Fruit fly (Drosophila melanogaster) whole organism, adult: ENCODE data around the gene CG14107.

Experiments
- CG11617 ChIP-seq: fragments of 200-800 bp; sonication (Bioruptor generic); optimal IDR thresholded peaks from 2 replicates; lab custom pipeline; 2017; ENCODE audit warnings: mild to moderate bottlenecking, missing biosample characterization, missing genetic modification reagents, missing genetic modification characterization
- CG12768 ChIP-seq: fragments of 200-800 bp; sonication (Bioruptor generic); optimal IDR thresholded peaks from 2 replicates; lab custom pipeline; 2017; ENCODE audit warnings: missing biosample characterization, missing genetic modification characterization, mild to moderate bottlenecking, moderate library complexity, missing genetic modification reagents
- CG14711 ChIP-seq: fragments of 200-800 bp; sonication (Bioruptor generic); optimal IDR thresholded peaks from 2 replicates; lab custom pipeline; 2018; ENCODE audit warnings: missing biosample characterization, mild to moderate bottlenecking, missing genetic modification characterization, moderate library complexity
- CG1620 ChIP-seq: fragments of 200-800 bp; sonication (Bioruptor generic); optimal IDR thresholded peaks from 2 replicates; lab custom pipeline; 2016; ENCODE audit warnings: missing biosample characterization, missing genetic modification characterization
- CG33017 ChIP-seq: fragments of 200-800 bp; sonication (Bioruptor generic); optimal IDR thresholded peaks from 2 replicates; lab custom pipeline; 2018; ENCODE audit warnings: missing biosample characterization, mild to moderate bottlenecking, missing genetic modification characterization, moderate library complexity
- CG5204 ChIP-seq: fragments of 200-800 bp; sonication (Bioruptor generic); optimal IDR thresholded peaks from 2 replicates; lab custom pipeline; 2016; ENCODE audit warnings: missing biosample characterization, missing genetic modification characterization
- CG7045 ChIP-seq: fragments of 200-800 bp; sonication (Bioruptor generic); optimal IDR thresholded peaks from 2 replicates; lab custom pipeline; 2017; ENCODE audit warnings: missing biosample characterization, mild to moderate bottlenecking, missing genetic modification characterization
- CG7101 ChIP-seq: fragments of 200-800 bp; sonication (Bioruptor generic); optimal IDR thresholded peaks from 2 replicates; lab custom pipeline; 2018; ENCODE audit warnings: missing biosample characterization, mild to moderate bottlenecking, missing genetic modification characterization, moderate library complexity
- Clk ChIP-seq: fragments of 200-800 bp; sonication (Bioruptor generic); optimal IDR thresholded peaks from 2 replicates; lab custom pipeline; 2017; ENCODE audit warnings: missing biosample characterization, missing genetic modification characterization
- Crg-1 ChIP-seq: fragments of 200-800 bp; sonication (Bioruptor generic); optimal IDR thresholded peaks from 2 replicates; lab custom pipeline; 2016; ENCODE audit warnings: missing biosample characterization, missing genetic modification characterization
- Hr96 ChIP-seq: fragments of 200-800 bp; sonication (Bioruptor generic); optimal IDR thresholded peaks from 2 replicates; lab custom pipeline; 2016; ENCODE audit warnings: missing biosample characterization, missing genetic modification characterization
- Mnt ChIP-seq: fragments of 200-800 bp; sonication (Bioruptor generic); optimal IDR thresholded peaks from 2 replicates; lab custom pipeline; 2016; ENCODE audit warnings: missing biosample characterization, mild to moderate bottlenecking, missing genetic modification characterization
- bab1 ChIP-seq: fragments of 200-800 bp; sonication (Bioruptor generic); optimal IDR thresholded peaks from 3 replicates; lab custom pipeline; 2019; ENCODE audit warnings: missing biosample characterization, mild to moderate bottlenecking, missing genetic modification characterization, moderate library complexity
- cic ChIP-seq: fragments of 200-800 bp; sonication (Bioruptor generic); optimal IDR thresholded peaks from 2 replicates; lab custom pipeline; 2017; ENCODE audit warnings: missing biosample characterization, mild to moderate bottlenecking, missing genetic modification characterization, moderate library complexity
- cnc ChIP-seq, 2 experiments: fragments of >200 bp; optimal IDR thresholded peaks; 2 replicates each; lab custom pipeline; 2017
- kay ChIP-seq: fragments of 200-800 bp; sonication (Bioruptor generic); peaks from one replicate; lab custom pipeline; 2016; ENCODE audit warnings: missing biosample characterization, missing genetic modification characterization, borderline replicate concordance
- ovo ChIP-seq: fragments of 200-800 bp; sonication (Bioruptor generic); optimal IDR thresholded peaks from 2 replicates; lab custom pipeline; 2016; ENCODE audit warnings: missing biosample characterization, missing genetic modification characterization
- pad ChIP-seq: fragments of 200-800 bp; sonication (Bioruptor generic); optimal IDR thresholded peaks from 3 replicates; lab custom pipeline; 2017; ENCODE audit warnings: missing biosample characterization, missing genetic modification characterization, mild to moderate bottlenecking, moderate library complexity, missing genetic modification reagents
- tj ChIP-seq: fragments of 200-800 bp; sonication (Bioruptor generic); optimal IDR thresholded peaks from 3 replicates; lab custom pipeline; 2017; ENCODE audit warnings: missing biosample characterization, mild to moderate bottlenecking, missing genetic modification characterization, moderate library complexity
- toe ChIP-seq: fragments of 200-800 bp; sonication (Bioruptor generic); optimal IDR thresholded peaks from 2 replicates; lab custom pipeline; 2016; ENCODE audit warnings: missing biosample characterization, missing genetic modification characterization

CG14107 gene

DNA sequence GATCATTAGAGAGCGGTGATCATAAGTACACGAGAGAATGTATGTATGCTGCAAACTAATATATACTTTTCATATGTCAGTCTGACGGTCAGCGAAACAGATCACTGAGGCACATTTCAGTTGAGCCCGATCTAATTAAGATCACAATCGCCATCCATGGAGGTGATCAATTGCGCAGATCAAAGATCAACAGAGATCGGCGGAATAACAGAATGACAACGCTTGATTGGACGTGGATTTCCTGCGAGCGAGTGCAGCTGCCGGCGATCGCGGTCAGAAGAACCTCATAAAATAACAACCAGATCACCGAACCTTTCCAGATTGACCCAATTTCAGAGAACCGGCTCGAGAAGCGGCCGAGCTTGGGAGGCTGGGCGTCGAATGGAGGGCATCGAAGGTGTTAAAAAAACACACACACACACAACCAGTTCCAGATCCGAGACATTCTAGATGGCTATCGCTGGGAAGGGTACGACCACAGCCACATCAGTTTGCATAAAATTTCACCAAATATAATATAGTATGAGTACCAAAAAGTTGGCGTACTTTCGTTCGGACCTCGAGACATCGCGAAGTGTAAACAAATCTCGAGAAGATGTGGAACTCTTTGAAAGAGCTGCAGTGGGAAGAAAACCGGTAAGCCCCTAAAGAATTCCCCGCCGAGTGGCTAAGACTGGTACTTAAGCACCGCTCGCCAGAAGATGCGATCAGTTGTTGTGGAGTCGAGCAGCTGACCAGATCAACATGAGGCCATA is 1.1 kb upstream of the CG14107 start, which contains the start of gene ImpL1:
Gene ImpL1 (plus strand): TSS at position 705 of the 755 bp plus-strand sequence.
- TF ChIP-seq pad (GFP tag; lab: Kevin White, UChicago) (no peak), CG7101 (tag; lab: Kevin White, UChicago) (no peak), ovo (GFP tag; lab: Kevin White, UChicago) (no peak), CG7045 (GFP tag; lab: Kevin White, UChicago) (no peak), Crg-1 (GFP tag; lab: Kevin White, UChicago) (no peak), Mnt (GFP tag; lab: Kevin White, UChicago) (no peak), CG1620 (GFP tag; lab: Kevin White, UChicago) (no peak), toe (no peak), CG11617 (GFP tag; lab: Kevin White, UChicago) (no peak), bab1 (GFP tag; lab: Kevin White, UChicago) (no peak), CG14711 (no peak), CG5204 (GFP tag; lab: Kevin White, UChicago) (no peak)

dm6 chr3L:13378202-13378601 is 2.9 kb downstream of the CG14107 start, which contains the start of gene SNCF:
SNCF (plus strand) TSS chr3L:13378583.
- TF ChIP-seq CG12768 (GFP tag; lab: Kevin White, UChicago), result no peak
- no peak for TF ChIP-seq bab1 (GFP tag; lab: Kevin White, UChicago)
- no peak for TF ChIP-seq kay (GFP tag; lab: Kevin White, UChicago)
- no peak for TF ChIP-seq CG7101 (tag; lab: Kevin White, UChicago)
- no peak for TF ChIP-seq CG1620 (GFP tag; lab: Kevin White, UChicago)
- no peak for TF ChIP-seq cic (GFP tag; lab: Kevin White, UChicago)
- no peak for TF ChIP-seq Hr96 (GFP tag; lab: Kevin White, UChicago)
- no peak for TF ChIP-seq CG11617 (GFP tag; lab: Kevin White, UChicago)
- TF ChIP-seq Crg-1 (GFP tag; lab: Kevin White, UChicago), result no peak
- TF ChIP-seq tj (GFP tag; lab: Kevin White, UChicago), result no peak
- no peak for TF ChIP-seq CG7045 (GFP tag; lab: Kevin White, UChicago)
- no peak for TF ChIP-seq Mnt (GFP tag; lab: Kevin White, UChicago)
- no peak for TF ChIP-seq pad (GFP tag; lab: Kevin White, UChicago)
- TF ChIP-seq CG33017 (tag; lab: Kevin White, UChicago), result no peak

DNA sequence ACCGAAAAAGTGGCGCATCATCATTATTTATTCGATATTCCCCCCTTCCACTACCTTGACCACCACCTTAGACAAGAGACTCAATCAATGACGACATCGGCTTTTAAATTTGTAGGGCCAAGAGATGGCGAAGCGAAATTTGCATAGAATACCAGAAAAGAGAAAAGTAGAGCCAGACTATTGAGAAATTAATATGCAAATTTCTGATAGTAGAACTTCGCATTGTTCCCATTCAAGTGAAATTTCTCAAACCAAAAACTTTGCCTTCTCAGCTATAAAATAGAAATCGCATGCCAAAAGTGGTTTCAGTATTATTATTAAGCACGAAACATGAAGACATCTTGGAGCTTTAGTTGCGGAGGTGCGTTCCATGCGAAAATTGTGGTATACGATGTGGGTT is 3.5 kb downstream of the CG14107 start, which contains the start of gene CG14111:
Gene CG14111 (plus strand): TSS at position 301 of the 400 bp plus-strand sequence.
- TF ChIP-seq CG12768 (GFP tag; lab: Kevin White, UChicago) (no peak), CG7101 (tag; lab: Kevin White, UChicago) (no peak), bab1 (GFP tag; lab: Kevin White, UChicago) (no peak), CG1620 (GFP tag; lab: Kevin White, UChicago) (no peak), CG33017 (tag; lab: Kevin White, UChicago) (no peak), CG14711 (no peak), Hr96 (GFP tag; lab: Kevin White, UChicago) (no peak), ovo (GFP tag; lab: Kevin White, UChicago) (no peak), Clk (GFP tag; lab: Kevin White, UChicago) (no peak), CG5204 (GFP tag; lab: Kevin White, UChicago) (no peak), cic (GFP tag; lab: Kevin White, UChicago) (no peak)

DNA sequence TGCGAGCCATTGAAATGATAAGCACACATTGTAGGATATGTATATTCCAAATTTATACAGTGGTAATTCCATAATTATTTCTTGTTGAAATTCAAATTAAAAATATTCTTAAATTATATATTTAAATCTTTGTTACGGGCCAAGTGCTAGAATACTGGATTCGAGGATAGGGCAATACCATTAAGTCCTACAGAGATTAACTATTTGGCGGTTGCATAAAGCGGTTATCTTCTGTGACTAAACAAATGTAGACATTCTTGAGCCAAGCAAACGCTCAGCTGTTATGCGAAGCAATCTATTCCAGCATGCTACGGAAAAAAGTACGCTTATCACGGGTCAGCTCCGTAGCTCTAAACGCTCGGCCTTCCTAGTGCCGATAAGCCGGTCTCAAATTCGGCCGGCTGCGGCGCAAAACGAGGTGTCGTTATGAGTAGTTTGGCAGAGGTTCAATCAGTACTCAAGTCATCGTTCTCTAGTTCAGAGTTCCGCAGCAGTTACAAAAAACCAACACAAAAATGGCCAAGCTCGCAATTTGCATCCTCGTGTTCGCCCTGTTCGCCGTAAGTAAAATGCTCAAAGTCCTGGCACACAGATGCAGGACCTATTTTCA is 25.0 kb downstream of the CG14107 start, which contains the start of gene Nplp2:
Gene Nplp2 (plus strand): TSS at position 293 of the 610 bp plus-strand sequence.
- TF ChIP-seq ovo (GFP tag; lab: Kevin White, UChicago), result no peak
- no peak for TF ChIP-seq bab1 (GFP tag; lab: Kevin White, UChicago)
- TF ChIP-seq CG1620 (GFP tag; lab: Kevin White, UChicago), result no peak
- no peak for TF ChIP-seq CG7045 (GFP tag; lab: Kevin White, UChicago)
- no peak for TF ChIP-seq cnc (optimal IDR thresholded peaks at IDR 0.05; lab: Kevin White, UChicago)
- no peak for TF ChIP-seq CG5204 (GFP tag; lab: Kevin White, UChicago)
- TF ChIP-seq Mnt (GFP tag; lab: Kevin White, UChicago), result no peak
- peak; percentile 79 for TF ChIP-seq CG7101 (tag; lab: Kevin White, UChicago)
- TF ChIP-seq Clk (GFP tag; lab: Kevin White, UChicago), result no peak
- peak; percentile 20 for TF ChIP-seq CG12768 (GFP tag; lab: Kevin White, UChicago)
- TF ChIP-seq CG33017 (tag; lab: Kevin White, UChicago), result peak; percentile 72
- no peak for TF ChIP-seq CG11617 (GFP tag; lab: Kevin White, UChicago)
- no peak for TF ChIP-seq Crg-1 (GFP tag; lab: Kevin White, UChicago)
- TF ChIP-seq CG14711, result peak; percentile 42
- TF ChIP-seq toe, result peak; percentile 13
- TF ChIP-seq pad (GFP tag; lab: Kevin White, UChicago), result no peak
- no peak for TF ChIP-seq tj (GFP tag; lab: Kevin White, UChicago)
- TF ChIP-seq Hr96 (GFP tag; lab: Kevin White, UChicago), result no peak
- no peak for TF ChIP-seq cic (GFP tag; lab: Kevin White, UChicago)
- peak; percentile 9 for TF ChIP-seq kay (GFP tag; lab: Kevin White, UChicago)

- no peak for TF ChIP-seq cnc (optimal IDR thresholded peaks at IDR 0.05; lab: Kevin White, UChicago)
- no peak for TF ChIP-seq CG14711
- TF ChIP-seq CG12768 (GFP tag; lab: Kevin White, UChicago), result no peak
- TF ChIP-seq Crg-1 (GFP tag; lab: Kevin White, UChicago), result no peak
These were observed 32.4 kb downstream of the CG14107 start, which contains the start of gene CG17687 for dm6 chr3L:13348733-13349132. CG17687 (plus strand) TSS chr3L:13349033.
